Fruit fly (Drosophila melanogaster) whole organism, adult: ENCODE measurements around the gene Elo68beta.

Experiments used
- CG11617 ChIP-seq: fragments of 200-800 bp; sonication (Bioruptor generic); optimal IDR thresholded peaks from 2 replicates; lab custom pipeline; 2017; ENCODE audit warnings: mild to moderate bottlenecking, missing biosample characterization, missing genetic modification reagents, missing genetic modification characterization
- CG12768 ChIP-seq: fragments of 200-800 bp; sonication (Bioruptor generic); optimal IDR thresholded peaks from 2 replicates; lab custom pipeline; 2017; ENCODE audit warnings: missing biosample characterization, missing genetic modification characterization, mild to moderate bottlenecking, moderate library complexity, missing genetic modification reagents
- CG14711 ChIP-seq: fragments of 200-800 bp; sonication (Bioruptor generic); optimal IDR thresholded peaks from 2 replicates; lab custom pipeline; 2018; ENCODE audit warnings: missing biosample characterization, mild to moderate bottlenecking, missing genetic modification characterization, moderate library complexity
- CG1620 ChIP-seq: fragments of 200-800 bp; sonication (Bioruptor generic); optimal IDR thresholded peaks from 2 replicates; lab custom pipeline; 2016; ENCODE audit warnings: missing biosample characterization, missing genetic modification characterization
- CG33017 ChIP-seq: fragments of 200-800 bp; sonication (Bioruptor generic); optimal IDR thresholded peaks from 2 replicates; lab custom pipeline; 2018; ENCODE audit warnings: missing biosample characterization, mild to moderate bottlenecking, missing genetic modification characterization, moderate library complexity
- CG5204 ChIP-seq: fragments of 200-800 bp; sonication (Bioruptor generic); optimal IDR thresholded peaks from 2 replicates; lab custom pipeline; 2016; ENCODE audit warnings: missing biosample characterization, missing genetic modification characterization
- CG7045 ChIP-seq: fragments of 200-800 bp; sonication (Bioruptor generic); optimal IDR thresholded peaks from 2 replicates; lab custom pipeline; 2017; ENCODE audit warnings: missing biosample characterization, mild to moderate bottlenecking, missing genetic modification characterization
- CG7101 ChIP-seq: fragments of 200-800 bp; sonication (Bioruptor generic); optimal IDR thresholded peaks from 2 replicates; lab custom pipeline; 2018; ENCODE audit warnings: missing biosample characterization, mild to moderate bottlenecking, missing genetic modification characterization, moderate library complexity
- Clk ChIP-seq: fragments of 200-800 bp; sonication (Bioruptor generic); optimal IDR thresholded peaks from 2 replicates; lab custom pipeline; 2017; ENCODE audit warnings: missing biosample characterization, missing genetic modification characterization
- Crg-1 ChIP-seq: fragments of 200-800 bp; sonication (Bioruptor generic); optimal IDR thresholded peaks from 2 replicates; lab custom pipeline; 2016; ENCODE audit warnings: missing biosample characterization, missing genetic modification characterization
- Hr96 ChIP-seq: fragments of 200-800 bp; sonication (Bioruptor generic); optimal IDR thresholded peaks from 2 replicates; lab custom pipeline; 2016; ENCODE audit warnings: missing biosample characterization, missing genetic modification characterization
- Mnt ChIP-seq: fragments of 200-800 bp; sonication (Bioruptor generic); optimal IDR thresholded peaks from 2 replicates; lab custom pipeline; 2016; ENCODE audit warnings: missing biosample characterization, mild to moderate bottlenecking, missing genetic modification characterization
- bab1 ChIP-seq: fragments of 200-800 bp; sonication (Bioruptor generic); optimal IDR thresholded peaks from 3 replicates; lab custom pipeline; 2019; ENCODE audit warnings: missing biosample characterization, mild to moderate bottlenecking, missing genetic modification characterization, moderate library complexity
- cic ChIP-seq: fragments of 200-800 bp; sonication (Bioruptor generic); optimal IDR thresholded peaks from 2 replicates; lab custom pipeline; 2017; ENCODE audit warnings: missing biosample characterization, mild to moderate bottlenecking, missing genetic modification characterization, moderate library complexity
- cnc ChIP-seq, 2 experiments: fragments of >200 bp; optimal IDR thresholded peaks; 2 replicates each; lab custom pipeline; 2017
- kay ChIP-seq: fragments of 200-800 bp; sonication (Bioruptor generic); peaks from one replicate; lab custom pipeline; 2016; ENCODE audit warnings: missing biosample characterization, missing genetic modification characterization, borderline replicate concordance
- ovo ChIP-seq: fragments of 200-800 bp; sonication (Bioruptor generic); optimal IDR thresholded peaks from 2 replicates; lab custom pipeline; 2016; ENCODE audit warnings: missing biosample characterization, missing genetic modification characterization
- pad ChIP-seq: fragments of 200-800 bp; sonication (Bioruptor generic); optimal IDR thresholded peaks from 3 replicates; lab custom pipeline; 2017; ENCODE audit warnings: missing biosample characterization, missing genetic modification characterization, mild to moderate bottlenecking, moderate library complexity, missing genetic modification reagents
- tj ChIP-seq: fragments of 200-800 bp; sonication (Bioruptor generic); optimal IDR thresholded peaks from 3 replicates; lab custom pipeline; 2017; ENCODE audit warnings: missing biosample characterization, mild to moderate bottlenecking, missing genetic modification characterization, moderate library complexity
- toe ChIP-seq: fragments of 200-800 bp; sonication (Bioruptor generic); optimal IDR thresholded peaks from 2 replicates; lab custom pipeline; 2016; ENCODE audit warnings: missing biosample characterization, missing genetic modification characterization

Elo68beta gene

DNA sequence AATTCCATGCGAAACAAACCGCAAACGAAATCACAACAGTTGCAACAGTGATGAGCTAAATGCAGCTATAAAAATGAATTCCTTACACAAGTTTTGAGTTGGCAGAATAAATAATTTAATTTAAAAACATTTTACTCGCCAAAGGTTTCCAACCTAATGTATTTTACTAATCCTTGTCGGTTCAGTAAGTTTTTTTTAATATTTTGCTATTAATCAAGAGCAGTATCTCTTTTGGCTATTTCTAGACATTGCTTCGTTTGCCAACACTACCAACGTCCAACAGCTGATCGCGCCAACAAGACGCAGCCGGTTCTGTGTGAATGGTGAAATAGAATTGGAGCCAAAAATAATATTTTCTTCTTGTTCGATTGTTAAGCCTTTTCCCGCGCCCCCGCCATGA lies 36.8 kb downstream of the Elo68beta start, which contains the start of the genes CG32075, CG45101 and SuUR:
Gene CG32075 (minus strand): TSS at position 253 of the 400 bp plus-strand sequence.
Gene CG45101 (plus strand): TSS at position 303 of the 400 bp plus-strand sequence.
Gene SuUR (plus strand): TSS at position 303 of the 400 bp plus-strand sequence.
- TF ChIP-seq CG5204 (GFP tag; lab: Kevin White, UChicago) (no peak), bab1 (peak; percentile 90), kay (GFP tag; lab: Kevin White, UChicago) (no peak), toe (GFP tag; lab: Kevin White, UChicago) (peak; percentile 91), pad (GFP tag; lab: Kevin White, UChicago) (peak; percentile 80), cnc (optimal IDR thresholded peaks at IDR 0.05; lab: Kevin White, UChicago) (no peak), CG14711 (peak; percentile 76), Clk (GFP tag; lab: Kevin White, UChicago) (peak; percentile 82), cic (GFP tag; lab: Kevin White, UChicago) (no peak), Mnt (GFP tag; lab: Kevin White, UChicago) (peak; percentile 89), CG1620 (GFP tag; lab: Kevin White, UChicago) (peak; percentile 96), tj (GFP tag; lab: Kevin White, UChicago) (peak; percentile 71), CG11617 (peak; percentile 85), Crg-1 (GFP tag; lab: Kevin White, UChicago) (peak; percentile 92), ovo (GFP tag; lab: Kevin White, UChicago) (peak; percentile 59), CG7045 (GFP tag; lab: Kevin White, UChicago) (peak; percentile 71), Hr96 (no peak), CG7101 (peak; percentile 87), CG33017 (tag; lab: Kevin White, UChicago) (peak; percentile 70), CG12768 (GFP tag; lab: Kevin White, UChicago) (peak; percentile 85)

dm6 chr3L:11062441-11062840 lies 39.1 kb downstream of the Elo68beta start, which contains the start of gene CG32069:
Gene CG32069 (minus strand): TSS chr3L:11062614.
- TF ChIP-seq Mnt (GFP tag; lab: Kevin White, UChicago) (peak; percentile 1), bab1 (peak; percentile 19), tj (GFP tag; lab: Kevin White, UChicago) (peak; percentile 11), Clk (GFP tag; lab: Kevin White, UChicago) (no peak)

dm6 chr3L:11061200-11061599 lies 40.3 kb downstream of the Elo68beta start, which contains the start of the genes CG6321 and Blos2:
Gene CG6321 (minus strand): TSS chr3L:11061224.
Gene Blos2 (plus strand): TSS chr3L:11061571.
- TF ChIP-seq CG5204 (GFP tag; lab: Kevin White, UChicago) (no peak), CG7045 (GFP tag; lab: Kevin White, UChicago) (peak; percentile 69), CG12768 (GFP tag; lab: Kevin White, UChicago) (peak; percentile 75), CG1620 (GFP tag; lab: Kevin White, UChicago) (peak; percentile 13), ovo (GFP tag; lab: Kevin White, UChicago) (no peak), tj (GFP tag; lab: Kevin White, UChicago) (peak; percentile 54), Hr96 (peak; percentile 56), Crg-1 (GFP tag; lab: Kevin White, UChicago) (peak; percentile 3), CG33017 (tag; lab: Kevin White, UChicago) (peak; percentile 87), kay (GFP tag; lab: Kevin White, UChicago) (no peak), bab1 (peak; percentile 90), cic (GFP tag; lab: Kevin White, UChicago) (peak; percentile 6), toe (GFP tag; lab: Kevin White, UChicago) (no peak), pad (GFP tag; lab: Kevin White, UChicago) (peak; percentile 48), Clk (GFP tag; lab: Kevin White, UChicago) (peak; percentile 12), cnc (optimal IDR thresholded peaks at IDR 0.05; lab: Kevin White, UChicago) (no peak), CG14711 (peak; percentile 73), CG11617 (peak; percentile 81), CG7101 (peak; percentile 83), Mnt (GFP tag; lab: Kevin White, UChicago) (peak; percentile 65)

dm6 chr3L:11053843-11054242 lies 47.7 kb downstream of the Elo68beta start, which contains the start of gene CG7888:
Gene CG7888 (plus strand): TSS chr3L:11054035.
- TF ChIP-seq CG12768 (GFP tag; lab: Kevin White, UChicago): peak; percentile 17
- no peak for TF ChIP-seq CG5204 (GFP tag; lab: Kevin White, UChicago)
- TF ChIP-seq cic (GFP tag; lab: Kevin White, UChicago): no peak

DNA sequence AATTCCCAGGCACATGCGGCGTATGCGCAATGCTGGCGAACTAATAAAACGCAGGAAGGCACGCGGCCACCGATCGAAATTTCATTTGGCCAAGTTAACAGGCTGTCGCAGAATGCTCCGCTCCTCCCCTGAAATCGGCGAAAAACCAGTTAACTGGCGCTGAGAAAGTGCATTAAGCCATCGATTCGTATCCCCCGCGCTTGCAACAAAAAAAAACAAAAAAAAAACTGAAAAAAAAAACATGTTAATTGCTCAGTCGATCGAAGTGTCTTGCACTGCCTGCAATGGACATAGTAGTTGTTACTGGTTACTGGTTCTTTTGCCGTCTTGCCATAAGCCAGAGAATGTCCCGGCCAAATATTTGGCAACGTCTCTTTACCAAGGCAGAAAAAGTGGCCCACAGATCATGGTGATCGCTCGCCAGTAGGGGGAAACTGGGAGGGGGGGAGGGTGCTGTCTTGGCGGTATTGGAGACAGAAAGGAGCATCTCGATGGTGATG lies 48.7 kb downstream of the Elo68beta start:
- no peak for TF ChIP-seq toe (GFP tag; lab: Kevin White, UChicago)
- no peak for TF ChIP-seq CG33017 (tag; lab: Kevin White, UChicago)
- no peak for TF ChIP-seq Hr96
- TF ChIP-seq cic (GFP tag; lab: Kevin White, UChicago): no peak
- TF ChIP-seq Clk (GFP tag; lab: Kevin White, UChicago): no peak
- TF ChIP-seq bab1: no peak
- no peak for TF ChIP-seq ovo (GFP tag; lab: Kevin White, UChicago)
- no peak for TF ChIP-seq Mnt (GFP tag; lab: Kevin White, UChicago)

DNA sequence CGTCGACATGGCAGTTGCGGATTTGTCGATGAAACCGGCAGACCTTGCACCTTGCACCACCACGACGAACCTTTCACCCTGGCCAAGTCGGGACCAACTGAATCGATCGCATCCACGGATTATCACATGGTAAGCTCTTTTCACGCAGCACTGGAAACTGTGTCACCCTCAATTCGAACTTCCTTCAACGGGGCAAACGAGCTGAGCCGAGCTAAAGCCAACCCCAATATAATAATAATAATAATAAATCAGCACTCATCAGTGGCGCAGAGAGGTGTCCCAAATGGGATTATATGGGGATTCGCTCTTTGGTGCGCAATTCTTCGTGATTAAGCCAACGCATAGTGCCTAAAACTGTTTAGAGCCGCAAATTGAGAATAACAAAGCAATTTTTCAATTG lies 50.2 kb downstream of the Elo68beta start, which contains the start of gene CG43693:
Gene CG43693 (minus strand): TSS at position 101 of the 400 bp plus-strand sequence.
- no peak for TF ChIP-seq CG7045 (GFP tag; lab: Kevin White, UChicago)
- no peak for TF ChIP-seq CG33017 (tag; lab: Kevin White, UChicago)
- TF ChIP-seq Clk (GFP tag; lab: Kevin White, UChicago): no peak
- TF ChIP-seq kay (GFP tag; lab: Kevin White, UChicago): no peak
- no peak for TF ChIP-seq CG7101
- no peak for TF ChIP-seq pad (GFP tag; lab: Kevin White, UChicago)
- no peak for TF ChIP-seq Crg-1 (GFP tag; lab: Kevin White, UChicago)
- no peak for TF ChIP-seq toe (GFP tag; lab: Kevin White, UChicago)
- TF ChIP-seq CG12768 (GFP tag; lab: Kevin White, UChicago): no peak
- TF ChIP-seq CG11617: no peak
- TF ChIP-seq cnc (optimal IDR thresholded peaks at IDR 0.05; lab: Kevin White, UChicago): no peak
- no peak for TF ChIP-seq Hr96
- TF ChIP-seq Mnt (GFP tag; lab: Kevin White, UChicago): no peak
- TF ChIP-seq bab1: no peak
- no peak for TF ChIP-seq CG1620 (GFP tag; lab: Kevin White, UChicago)
